Worm (Caenorhabditis elegans): ENCODE results near the gene F54D5.23.

The F54D5.23 gene

ce11 chrII:11569213-11569868 lies at the start of gene F54D5.23, which contains the start of gene F54D5.4:
Gene F54D5.23 (minus strand): TSS chrII:11569287.
Gene F54D5.4 (plus strand): TSS chrII:11569818.
- TF ChIP-seq M03D4.4 (tag; optimal IDR thresholded peaks at IDR 0.05) (no peak), ces-1 (GFP tag; optimal IDR thresholded peaks at IDR 0.05) (no peak), cnd-1 (tag; optimal IDR thresholded peaks at IDR 0.05) (no peak), lin-32 (GFP tag; optimal IDR thresholded peaks at IDR 0.05) (no peak), ztf-11 (tag; optimal IDR thresholded peaks at IDR 0.05) (no peak), bed-3 (GFP tag; optimal IDR thresholded peaks at IDR 0.05) (no peak), ceh-39 (tag; optimal IDR thresholded peaks at IDR 0.05) (no peak), mab-5 (tag; optimal IDR thresholded peaks at IDR 0.05) (no peak), lin-13 (tag; optimal IDR thresholded peaks at IDR 0.05) (no peak), sem-2 (GFP tag; optimal IDR thresholded peaks at IDR 0.05) (no peak), nhr-76 (tag; optimal IDR thresholded peaks at IDR 0.05) (no peak), unc-120 (tag; optimal IDR thresholded peaks at IDR 0.05; ENCODE audit: poor library complexity, severe bottlenecking) (no peak), nhr-2 (tag; optimal IDR thresholded peaks at IDR 0.05) (no peak), snpc-4 (tag; optimal IDR thresholded peaks at IDR 0.05) (no peak), nhr-12 (tag; optimal IDR thresholded peaks at IDR 0.05) (no peak), unc-39 (tag; optimal IDR thresholded peaks at IDR 0.05) (no peak), tbx-8 (GFP tag; optimal IDR thresholded peaks at IDR 0.05) (no peak)

- TF ChIP-seq flh-1 (GFP tag; optimal IDR thresholded peaks at IDR 0.05), result no peak
- no peak for TF ChIP-seq tbx-8 (GFP tag; optimal IDR thresholded peaks at IDR 0.05)
- no peak for TF ChIP-seq blmp-1 (tag; optimal IDR thresholded peaks at IDR 0.05)
- TF ChIP-seq cnd-1 (tag; optimal IDR thresholded peaks at IDR 0.05), result no peak
- TF ChIP-seq lin-32 (GFP tag; optimal IDR thresholded peaks at IDR 0.05), result no peak
- TF ChIP-seq nhr-76 (tag; optimal IDR thresholded peaks at IDR 0.05), result no peak
- no peak for TF ChIP-seq mep-1 (tag; optimal IDR thresholded peaks at IDR 0.05)
- TF ChIP-seq mab-5 (tag; optimal IDR thresholded peaks at IDR 0.05), result no peak
- no peak for TF ChIP-seq ceh-43 (GFP tag; optimal IDR thresholded peaks at IDR 0.05)
Measured at ce11 chrII:11617715-11618114, 48.6 kb upstream of the F54D5.23 start.

ce11 chrII:11616333-11616942 lies 47.4 kb upstream of the F54D5.23 start:
- TF ChIP-seq ceh-39 (tag; optimal IDR thresholded peaks at IDR 0.05), result no peak
- TF ChIP-seq lin-32 (GFP tag; optimal IDR thresholded peaks at IDR 0.05), result no peak
- TF ChIP-seq blmp-1 (tag; optimal IDR thresholded peaks at IDR 0.05), result no peak
- no peak for TF ChIP-seq unc-39 (tag; optimal IDR thresholded peaks at IDR 0.05)
- TF ChIP-seq elt-3 (tag; optimal IDR thresholded peaks at IDR 0.05), result no peak
- TF ChIP-seq zip-8 (tag; optimal IDR thresholded peaks at IDR 0.05), result no peak
- no peak for TF ChIP-seq hlh-1 (tag; optimal IDR thresholded peaks at IDR 0.05)

ce11 chrII:11614103-11614857 lies 45.2 kb upstream of the F54D5.23 start:
- peak; percentile 14 for TF ChIP-seq ces-1 (GFP tag; optimal IDR thresholded peaks at IDR 0.05)
- TF ChIP-seq ceh-83 (GFP tag; optimal IDR thresholded peaks at IDR 0.05), result peak; percentile 35
- TF ChIP-seq nhr-76 (tag; optimal IDR thresholded peaks at IDR 0.05), result no peak

- TF ChIP-seq zip-8 (tag; optimal IDR thresholded peaks at IDR 0.05), result no peak
- no peak for TF ChIP-seq nhr-2 (tag; optimal IDR thresholded peaks at IDR 0.05)
Measured at ce11 chrII:11612034-11612723, 43.1 kb upstream of the F54D5.23 start, which contains the start of gene F07A11.5. Gene F07A11.5 (plus strand): TSS chrII:11612300.

- no peak for TF ChIP-seq ceh-83 (GFP tag; optimal IDR thresholded peaks at IDR 0.05)
- TF ChIP-seq lin-13 (tag; optimal IDR thresholded peaks at IDR 0.05), result no peak
- TF ChIP-seq sptf-1 (tag; optimal IDR thresholded peaks at IDR 0.05), result no peak
- no peak for TF ChIP-seq bed-3 (GFP tag; optimal IDR thresholded peaks at IDR 0.05)
- no peak for TF ChIP-seq tbx-8 (GFP tag; optimal IDR thresholded peaks at IDR 0.05)
- peak; percentile 26 for TF ChIP-seq elt-3 (tag; optimal IDR thresholded peaks at IDR 0.05)
- no peak for TF ChIP-seq nhr-28 (tag; optimal IDR thresholded peaks at IDR 0.05)
- peak; percentile 67 for TF ChIP-seq elt-1 (tag; optimal IDR thresholded peaks at IDR 0.05; ENCODE audit: borderline replicate concordance, insufficient read depth)
- no peak for TF ChIP-seq M03D4.4 (tag; optimal IDR thresholded peaks at IDR 0.05)
- no peak for TF ChIP-seq ceh-39 (tag; optimal IDR thresholded peaks at IDR 0.05)
- TF ChIP-seq mls-2 (tag; optimal IDR thresholded peaks at IDR 0.05), result no peak
- no peak for TF ChIP-seq mab-5 (tag; optimal IDR thresholded peaks at IDR 0.05)
- no peak for TF ChIP-seq zip-8 (tag; optimal IDR thresholded peaks at IDR 0.05)
- no peak for TF ChIP-seq unc-39 (tag; optimal IDR thresholded peaks at IDR 0.05)
Measured at ce11 chrII:11611462-11611861, 42.4 kb upstream of the F54D5.23 start.
